Worm (Caenorhabditis elegans): ENCODE measurements around the gene C05D11.5.

DNA sequence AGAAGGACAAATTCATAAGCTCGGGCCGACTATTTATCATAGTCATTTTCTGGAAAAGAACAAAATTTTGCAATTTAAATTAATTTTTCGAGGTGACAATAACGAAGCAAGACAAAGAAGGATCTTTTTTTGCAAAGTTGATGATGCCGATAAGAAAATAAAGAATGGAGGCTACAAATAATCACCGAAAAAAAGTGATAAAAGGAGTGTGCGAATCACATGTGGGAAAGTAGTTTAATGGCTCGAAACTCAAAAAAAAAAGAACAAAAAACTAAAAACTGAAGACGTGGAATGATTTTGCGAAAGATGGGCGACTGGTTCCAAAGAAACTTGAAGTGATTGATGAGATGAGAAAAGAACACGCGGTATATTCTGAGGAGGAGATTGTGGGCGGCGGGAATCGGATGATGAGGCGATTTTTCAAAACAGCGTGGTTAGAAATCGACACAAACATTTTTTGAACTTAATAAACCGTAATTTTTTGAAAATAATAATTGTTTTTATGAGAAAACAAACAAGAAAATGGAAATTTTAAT, 7.7 kb upstream of the C05D11.5 start, which contains the start of gene atgl-1:
- TF ChIP-seq ceh-88 (GFP tag; IDR thresholded peaks at IDR 0.05): no peak
- TF ChIP-seq C04F5.9 (tag; optimal IDR thresholded peaks at IDR 0.05): no peak

Data from whole organism, L1 larva.